Fruit fly (Drosophila melanogaster) whole organism, wandering third instar larva: ENCODE measurements around the gene Tailor.

Experiments
- CG32264 ChIP-seq: fragments of 200-800 bp; sonication (Bioruptor generic); optimal IDR thresholded peaks from 2 replicates; lab custom pipeline; 2016; ENCODE audit warnings: missing biosample characterization, missing genetic modification characterization
- CG9705 ChIP-seq: fragments of 200-800 bp; sonication (Bioruptor generic); optimal IDR thresholded peaks from 2 replicates; lab custom pipeline; 2018; ENCODE audit warnings: missing biosample characterization, mild to moderate bottlenecking, missing genetic modification characterization
- CrebA ChIP-seq: fragments of 200-800 bp; sonication (Bioruptor generic); optimal IDR thresholded peaks from 2 replicates; lab custom pipeline; 2016; ENCODE audit warnings: missing biosample characterization, mild to moderate bottlenecking, missing genetic modification characterization, borderline replicate concordance
- Dfd ChIP-seq: fragments of >200 bp; optimal IDR thresholded peaks from 2 replicates; lab custom pipeline; 2017; ENCODE audit warnings: missing biosample characterization, missing genetic modification characterization
- Dif ChIP-seq: fragments of 200-275, 200-300 bp; sonication (Bioruptor generic); optimal IDR thresholded peaks from 2 replicates; lab custom pipeline; 2018; ENCODE audit warnings: missing biosample characterization, missing genetic modification characterization; ENCODE audit not compliant: partially characterized antibody
- HLH106 ChIP-seq: fragments of 200-800 bp; optimal IDR thresholded peaks from 3 replicates; lab custom pipeline; 2019; ENCODE audit warnings: missing biosample characterization, mild to moderate bottlenecking, missing genetic modification characterization, moderate library complexity
- Hr78 ChIP-seq: fragments of >200 bp; optimal IDR thresholded peaks from 2 replicates; lab custom pipeline; 2017; ENCODE audit warnings: missing biosample characterization, missing genetic modification characterization
- Mio ChIP-seq: sonication (Bioruptor generic); optimal IDR thresholded peaks from 2 replicates; lab custom pipeline; 2016; ENCODE audit warnings: missing biosample characterization, missing genetic modification characterization
- Myc ChIP-seq: fragments of >200 bp; optimal IDR thresholded peaks from 2 replicates; lab custom pipeline; 2017
- OdsH ChIP-seq: fragments of 200-800 bp; sonication (Bioruptor generic); optimal IDR thresholded peaks from 2 replicates; lab custom pipeline; 2016; ENCODE audit warnings: missing biosample characterization, mild to moderate bottlenecking, missing genetic modification characterization
- Rel ChIP-seq, 2 experiments: fragments of 200-800 bp; sonication (Bioruptor generic) in 1 of 2; optimal IDR thresholded peaks; 2 replicates in 1 of 2; 3 replicates in 1 of 2; lab custom pipeline; 2016 to 2019; ENCODE audit warnings: mild to moderate bottlenecking in 2 of 2, missing biosample characterization in 2 of 2, missing genetic modification characterization in 2 of 2, moderate library complexity in 1 of 2
- Sp1 ChIP-seq: fragments of 200-800 bp; sonication (Bioruptor generic); optimal IDR thresholded peaks from 3 replicates; lab custom pipeline; 2019; ENCODE audit warnings: missing biosample characterization, mild to moderate bottlenecking, missing genetic modification characterization, moderate library complexity
- Vsx2 ChIP-seq: fragments of 200-300, 225-300 bp; sonication (Bioruptor generic); optimal IDR thresholded peaks from 2 replicates; lab custom pipeline; 2018; ENCODE audit warnings: missing biosample characterization, missing genetic modification characterization; ENCODE audit not compliant: partially characterized antibody
- br ChIP-seq: fragments of 200-800 bp; sonication (Bioruptor generic); optimal IDR thresholded peaks from 2 replicates; lab custom pipeline; 2016; ENCODE audit warnings: missing biosample characterization, missing genetic modification characterization
- dl ChIP-seq, 2 experiments: fragments of 175-275, 200-275 bp in 1 of 2; fragments of 200-275 bp in 1 of 2; sonication (Bioruptor generic); optimal IDR thresholded peaks; lab custom pipeline; 2018; ENCODE audit warnings: mild to moderate bottlenecking in 2 of 2, missing biosample characterization in 2 of 2, missing genetic modification characterization in 2 of 2, moderate library complexity in 2 of 2; ENCODE audit not compliant: partially characterized antibody in 2 of 2, insufficient read depth in 1 of 2
- dmrt93B ChIP-seq: fragments of 200-800 bp; sonication (Bioruptor generic); optimal IDR thresholded peaks from 2 replicates; lab custom pipeline; 2018; ENCODE audit warnings: missing biosample characterization, mild to moderate bottlenecking, missing genetic modification characterization
- dsf ChIP-seq: sonication (Bioruptor generic); optimal IDR thresholded peaks from 2 replicates; lab custom pipeline; 2016; ENCODE audit warnings: missing biosample characterization, missing genetic modification characterization, borderline replicate concordance
- ey ChIP-seq: fragments of 200-800 bp; sonication (Bioruptor generic); optimal IDR thresholded peaks from 2 replicates; lab custom pipeline; 2016; ENCODE audit warnings: missing biosample characterization, missing genetic modification characterization
- foxo ChIP-seq, 2 experiments: fragments of 200-800 bp; sonication (Bioruptor generic); optimal IDR thresholded peaks; 2 replicates in 1 of 2; 3 replicates in 1 of 2; lab custom pipeline; 2016 to 2017; ENCODE audit warnings: missing biosample characterization in 2 of 2, missing genetic modification characterization in 2 of 2
- fru ChIP-seq: fragments of 200-800 bp; sonication (Bioruptor generic); optimal IDR thresholded peaks from 3 replicates; lab custom pipeline; 2016; ENCODE audit warnings: missing biosample characterization, mild to moderate bottlenecking, missing genetic modification characterization
- h ChIP-seq: fragments of 200-800 bp; sonication (Bioruptor generic); optimal IDR thresholded peaks from 3 replicates; lab custom pipeline; 2016; ENCODE audit warnings: missing biosample characterization, mild to moderate bottlenecking, missing genetic modification characterization
- lola ChIP-seq: fragments of >200 bp; optimal IDR thresholded peaks from 2 replicates; lab custom pipeline; 2017; ENCODE audit warnings: missing biosample characterization, missing genetic modification characterization
- pan ChIP-seq: fragments of >200 bp; optimal IDR thresholded peaks from 2 replicates; lab custom pipeline; 2017
- psq ChIP-seq: fragments of 200-800 bp; sonication (Bioruptor generic); optimal IDR thresholded peaks from 3 replicates; lab custom pipeline; 2017; ENCODE audit warnings: missing biosample characterization, mild to moderate bottlenecking, missing genetic modification characterization, moderate library complexity
- rgr ChIP-seq: fragments of 200-800 bp; sonication (Bioruptor generic); optimal IDR thresholded peaks from 3 replicates; lab custom pipeline; 2016; ENCODE audit warnings: missing biosample characterization, mild to moderate bottlenecking, missing genetic modification characterization
- tai ChIP-seq: sonication (Bioruptor generic); optimal IDR thresholded peaks from 2 replicates; lab custom pipeline; 2016; ENCODE audit warnings: missing biosample characterization, missing genetic modification characterization
- usp ChIP-seq: fragments of >200 bp; optimal IDR thresholded peaks from 2 replicates; lab custom pipeline; 2017; ENCODE audit warnings: missing biosample characterization, missing genetic modification characterization
- woc ChIP-seq: sonication (Bioruptor generic); optimal IDR thresholded peaks from 2 replicates; lab custom pipeline; 2016; ENCODE audit warnings: missing biosample characterization, mild to moderate bottlenecking, missing genetic modification characterization

Tailor gene

DNA sequence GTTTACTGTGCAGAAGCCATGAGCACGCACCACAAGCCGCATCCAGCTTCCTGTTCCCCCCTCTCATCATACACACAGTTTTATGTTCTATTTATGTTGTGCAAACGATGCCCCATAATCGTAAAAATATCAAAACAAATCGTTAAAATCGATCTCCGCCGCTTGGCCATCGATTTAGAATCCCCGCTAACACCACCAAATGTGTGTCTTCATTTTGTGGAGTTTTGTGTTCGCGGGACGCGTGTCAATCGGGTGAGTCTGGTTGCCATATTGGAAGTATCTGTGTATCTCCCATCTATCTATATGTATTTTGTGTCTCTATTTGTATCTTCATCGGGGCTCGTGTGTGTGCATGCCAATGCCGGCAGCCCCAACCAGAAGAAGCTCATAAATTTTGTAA lies 51.4 kb downstream of the Tailor start:
- TF ChIP-seq HLH106 (tag; lab: Kevin White, UChicago): no peak
- no peak for TF ChIP-seq Dif (GFP tag; lab: Kevin White, UChicago)
- TF ChIP-seq woc: no peak
- no peak for TF ChIP-seq dl (GFP tag; optimal IDR thresholded peaks at IDR 0.05; lab: Kevin White, UChicago; ENCODE audit: insufficient read depth in 1 of 2, partially characterized antibody in 2 of 2)
- TF ChIP-seq dmrt93B: no peak
- TF ChIP-seq psq (GFP tag; lab: Kevin White, UChicago): no peak
- TF ChIP-seq foxo (GFP tag; optimal IDR thresholded peaks at IDR 0.05; lab: Kevin White, UChicago): no peak
- TF ChIP-seq Vsx2 (GFP tag; lab: Kevin White, UChicago): no peak
- TF ChIP-seq Rel (GFP tag; optimal IDR thresholded peaks at IDR 0.05; lab: Kevin White, UChicago): no peak
- TF ChIP-seq Rel (tag; optimal IDR thresholded peaks at IDR 0.05; lab: Kevin White, UChicago): no peak
- no peak for TF ChIP-seq CG32264 (GFP tag; lab: Kevin White, UChicago)
- TF ChIP-seq Myc: no peak
- no peak for TF ChIP-seq CG9705 (GFP tag; lab: Kevin White, UChicago)
- no peak for TF ChIP-seq CrebA (GFP tag; lab: Kevin White, UChicago)
- TF ChIP-seq Hr78 (GFP tag; lab: Kevin White, UChicago): no peak
- no peak for TF ChIP-seq dsf
- no peak for TF ChIP-seq lola (GFP tag; lab: Kevin White, UChicago)
- TF ChIP-seq OdsH (GFP tag; lab: Kevin White, UChicago): no peak
- no peak for TF ChIP-seq usp (GFP tag; lab: Kevin White, UChicago)

DNA sequence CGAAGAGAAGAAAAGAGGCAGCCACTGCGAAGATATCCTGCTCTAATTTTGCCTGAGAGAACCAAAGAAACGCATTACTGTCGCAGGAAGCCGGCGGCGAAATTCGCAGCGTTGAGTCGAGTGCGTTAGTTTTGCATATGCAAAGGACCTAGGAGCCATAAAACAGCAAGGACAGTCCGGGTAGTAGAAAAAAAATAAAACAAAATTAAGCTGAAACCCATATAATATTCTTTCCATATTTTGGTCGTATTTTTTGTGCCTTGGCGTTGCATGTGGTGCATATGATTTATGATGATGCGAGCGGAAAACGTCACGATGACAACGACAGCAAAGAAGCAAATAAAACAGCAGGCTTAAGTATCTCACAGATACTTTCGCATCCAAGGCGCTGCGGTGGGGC lies 52.2 kb downstream of the Tailor start:
- TF ChIP-seq ey: no peak
- no peak for TF ChIP-seq tai (GFP tag; lab: Kevin White, UChicago)
- TF ChIP-seq h (GFP tag; lab: Kevin White, UChicago): no peak
- TF ChIP-seq Hr78 (GFP tag; lab: Kevin White, UChicago): no peak
- TF ChIP-seq Dif (GFP tag; lab: Kevin White, UChicago): no peak
- no peak for TF ChIP-seq fru
- no peak for TF ChIP-seq foxo (GFP tag; optimal IDR thresholded peaks at IDR 0.05; lab: Kevin White, UChicago)
- TF ChIP-seq Sp1: no peak
- no peak for TF ChIP-seq Mio
- no peak for TF ChIP-seq br
- no peak for TF ChIP-seq psq (GFP tag; lab: Kevin White, UChicago)
- no peak for TF ChIP-seq dmrt93B
- no peak for TF ChIP-seq Dfd (GFP tag; lab: Kevin White, UChicago)
- TF ChIP-seq rgr (GFP tag; lab: Kevin White, UChicago): no peak
- TF ChIP-seq dl (GFP tag; optimal IDR thresholded peaks at IDR 0.05; lab: Kevin White, UChicago; ENCODE audit: insufficient read depth in 1 of 2, partially characterized antibody in 2 of 2): no peak
- TF ChIP-seq pan: no peak
